Fruit fly (Drosophila melanogaster) Kc167 (cell line): ENCODE measurements around the gene syd.

ENCODE experiments used
- Myc ChIP-seq: fragments of >200 bp; optimal IDR thresholded peaks from 2 replicates; lab custom pipeline; 2017; ENCODE audit warnings: missing external identifiers
- psq ChIP-seq: fragments of >200 bp; optimal IDR thresholded peaks from 2 replicates; lab custom pipeline; 2017; ENCODE audit warnings: missing external identifiers

DNA sequence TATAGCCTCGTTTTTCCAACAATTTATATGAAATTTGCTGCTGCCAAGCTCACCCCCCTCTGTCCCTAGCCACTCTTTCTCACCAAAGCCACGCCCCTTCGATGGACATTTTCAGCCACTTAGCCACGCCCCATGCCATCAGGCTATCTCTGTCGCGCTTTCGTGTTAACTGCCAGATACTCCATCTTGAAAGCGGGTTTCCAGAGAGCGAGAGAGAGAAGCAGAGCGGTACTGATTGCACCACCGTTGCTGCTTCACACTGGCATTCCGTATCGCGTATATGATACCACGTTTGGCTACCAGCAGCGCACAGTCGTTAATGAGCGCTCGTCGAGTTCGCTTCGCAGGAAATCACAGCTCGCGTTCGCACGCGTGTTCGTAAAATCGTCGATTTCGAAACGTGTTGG is 12.0 kb upstream of the syd start, which contains the start of gene exex:
- TF ChIP-seq psq (lab: Kevin White, UChicago) = no peak
- TF ChIP-seq Myc (lab: Kevin White, UChicago) = no peak
